Worm (Caenorhabditis elegans): ENCODE data around the gene lep-2.

- TF ChIP-seq sea-2 (GFP tag; optimal IDR thresholded peaks at IDR 0.05) = no peak
- TF ChIP-seq zag-1 (tag; optimal IDR thresholded peaks at IDR 0.05) = no peak
- no peak for TF ChIP-seq nhr-25 (tag; optimal IDR thresholded peaks at IDR 0.05)
- no peak for TF ChIP-seq nhr-76 (tag; optimal IDR thresholded peaks at IDR 0.05)
- TF ChIP-seq egl-27 (tag; optimal IDR thresholded peaks at IDR 0.05) = no peak
- TF ChIP-seq nhr-237 (tag; optimal IDR thresholded peaks at IDR 0.05) = no peak
- no peak for TF ChIP-seq ceh-9 (tag; optimal IDR thresholded peaks at IDR 0.05)
- no peak for TF ChIP-seq lin-15B (tag; optimal IDR thresholded peaks at IDR 0.05)
- TF ChIP-seq nhr-11 (tag; optimal IDR thresholded peaks at IDR 0.05) = no peak
- no peak for TF ChIP-seq tbx-2 (tag; optimal IDR thresholded peaks at IDR 0.05)
- no peak for TF ChIP-seq nhr-43 (tag; optimal IDR thresholded peaks at IDR 0.05; ENCODE audit: poor library complexity, severe bottlenecking)
Measured at ce11 chrIV:990352-990751, 1.7 kb upstream of the lep-2 start, which contains the start of gene egrh-2.

Measured in whole organism, L3 larva.